Fruit fly (Drosophila melanogaster): ENCODE measurements around the gene CG31145.

The CG31145 gene

dm6 chr3R:23711195-23711594 is 41.7 kb upstream of the CG31145 start, which contains the start of gene CG10300 (continued):
- TF ChIP-seq CG6683 (GFP tag; optimal IDR thresholded peaks at IDR 0.05): no peak
- TF ChIP-seq D (optimal IDR thresholded peaks at IDR 0.05): no peak
- no peak for TF ChIP-seq D (GFP tag; optimal IDR thresholded peaks at IDR 0.05)
- TF ChIP-seq CG17912 (GFP tag; optimal IDR thresholded peaks at IDR 0.05): no peak
- peak; percentile 53 for TF ChIP-seq CG34376 (GFP tag; optimal IDR thresholded peaks at IDR 0.05)
- peak; percentile 52 for TF ChIP-seq sug (tag; optimal IDR thresholded peaks at IDR 0.05)
- TF ChIP-seq GATAe (GFP tag; conservative IDR thresholded peaks at IDR 0.05): peak; percentile 74
- peak; percentile 39 for TF ChIP-seq Med (GFP tag)
- TF ChIP-seq CG12104 (GFP tag; optimal IDR thresholded peaks at IDR 0.05): no peak
- TF ChIP-seq CG9817 (tag; optimal IDR thresholded peaks at IDR 0.05): no peak
- peak; percentile 29 for TF ChIP-seq exex (tag; optimal IDR thresholded peaks at IDR 0.05)
- no peak for TF ChIP-seq CG34422 (GFP tag; IDR thresholded peaks at IDR 0.05)
- TF ChIP-seq Dip3 (GFP tag; optimal IDR thresholded peaks at IDR 0.05): no peak
- TF ChIP-seq mirr (GFP tag; optimal IDR thresholded peaks at IDR 0.05): peak; percentile 88
- TF ChIP-seq CG15696 (tag; optimal IDR thresholded peaks at IDR 0.05): no peak
- TF ChIP-seq onecut (GFP tag; IDR thresholded peaks at IDR 0.05): no peak
- no peak for TF ChIP-seq CG15601 (tag; optimal IDR thresholded peaks at IDR 0.05)
- no peak for TF ChIP-seq wdn (GFP tag; IDR thresholded peaks at IDR 0.05)
- TF ChIP-seq grn (GFP tag; optimal IDR thresholded peaks at IDR 0.05): peak; percentile 74
- no peak for TF ChIP-seq maf-S (GFP tag; optimal IDR thresholded peaks at IDR 0.05)
- no peak for TF ChIP-seq CG12744 (GFP tag; optimal IDR thresholded peaks at IDR 0.05)
- no peak for TF ChIP-seq Nf-YC (tag; optimal IDR thresholded peaks at IDR 0.05)
- no peak for TF ChIP-seq pan (optimal IDR thresholded peaks at IDR 0.05)
- TF ChIP-seq pan (GFP tag; optimal IDR thresholded peaks at IDR 0.05 in 1 of 2, IDR thresholded peaks at IDR 0.05 in 1 of 2): no peak
- TF ChIP-seq tio (GFP tag; optimal IDR thresholded peaks at IDR 0.05): no peak

dm6 chr3R:23709508-23710208 is 40.2 kb upstream of the CG31145 start, which contains the start of gene CG10301:
Gene CG10301, plus strand, starts transcription at chr3R:23710158.
- peak; percentile 51 for TF ChIP-seq CG2678 (tag; optimal IDR thresholded peaks at IDR 0.05)
- TF ChIP-seq CG9215 (GFP tag; IDR thresholded peaks at IDR 0.05): no peak
- peak; percentile 27 for TF ChIP-seq Dad (GFP tag; optimal IDR thresholded peaks at IDR 0.05)
- TF ChIP-seq row (GFP tag; IDR thresholded peaks at IDR 0.05): peak; percentile 71
- no peak for TF ChIP-seq MESR4 (GFP tag; optimal IDR thresholded peaks at IDR 0.05)
- TF ChIP-seq twi (tag; optimal IDR thresholded peaks at IDR 0.05): peak; percentile 53
- peak; percentile 68 for TF ChIP-seq Hsf (GFP tag; optimal IDR thresholded peaks at IDR 0.05)
- peak; percentile 46; the same call in 1 of the 2 replicates for TF ChIP-seq CG1024 (GFP tag; IDR thresholded peaks at IDR 0.05)
- peak; percentile 62; the same call in 2 of the 3 replicates for TF ChIP-seq dysf (GFP tag; IDR thresholded peaks at IDR 0.05)
- no peak for TF ChIP-seq crol (GFP tag; IDR thresholded peaks at IDR 0.05)
- peak; percentile 24 for TF ChIP-seq ems (GFP tag; optimal IDR thresholded peaks at IDR 0.05)
- TF ChIP-seq hkb (optimal IDR thresholded peaks at IDR 0.05): no peak
- TF ChIP-seq hkb (GFP tag; IDR thresholded peaks at IDR 0.05): peak; percentile 55; the same call in 1 of the 2 replicates
- TF ChIP-seq grn (GFP tag; optimal IDR thresholded peaks at IDR 0.05): no peak
- TF ChIP-seq nom (GFP tag; optimal IDR thresholded peaks at IDR 0.05): no peak
- TF ChIP-seq CG32772 (GFP tag; IDR thresholded peaks at IDR 0.05): peak; percentile 49; the same call in 1 of the 2 replicates
- no peak for TF ChIP-seq nerfin-2 (GFP tag; IDR thresholded peaks at IDR 0.05; ENCODE audit: partially characterized antibody)
- TF ChIP-seq caup (GFP tag; optimal IDR thresholded peaks at IDR 0.05; ENCODE audit: severe bottlenecking): no peak
- TF ChIP-seq dm (GFP tag; optimal IDR thresholded peaks at IDR 0.05): no peak
- peak; percentile 69 for TF ChIP-seq sisA (GFP tag; IDR thresholded peaks at IDR 0.05)
- TF ChIP-seq oc (tag; optimal IDR thresholded peaks at IDR 0.05): peak; percentile 52
- peak; percentile 0 for TF ChIP-seq tap (tag; optimal IDR thresholded peaks at IDR 0.05)
- peak; percentile 49 for TF ChIP-seq trem (tag; optimal IDR thresholded peaks at IDR 0.05)
- peak; percentile 20 for TF ChIP-seq Max (GFP tag; optimal IDR thresholded peaks at IDR 0.05)
- TF ChIP-seq schlank (tag; optimal IDR thresholded peaks at IDR 0.05): no peak
- no peak; the same call in 1 of the 2 replicates for TF ChIP-seq Ravus (GFP tag; IDR thresholded peaks at IDR 0.05)
- TF ChIP-seq ham (GFP tag; IDR thresholded peaks at IDR 0.05): no peak

Data from whole organism, embryonic.